Worm (Caenorhabditis elegans) whole organism, L2 larva: ENCODE measurements around the gene F32E10.9.
A peak's percentile ranks its signal among the peaks of the same experiment; 100 is the strongest.

Experiments used
- C34F6.9 ChIP-seq: fragments of 150-350 bp; optimal IDR thresholded peaks from 2 replicates; lab custom pipeline; 2014; ENCODE audit warnings: missing biosample characterization, missing genetic modification characterization
- F13H6.1 ChIP-seq: sonication (generic microtip); optimal IDR thresholded peaks from 2 replicates; lab custom pipeline; 2016; ENCODE audit warnings: missing genetic modification characterization, missing compliant biosample characterization
- R02D3.7 ChIP-seq: fragments of 150-350 bp; optimal IDR thresholded peaks from 2 replicates; lab custom pipeline; 2014; ENCODE audit warnings: missing biosample characterization, missing genetic modification characterization
- ZK546.5 ChIP-seq: sonication (generic microtip); optimal IDR thresholded peaks from 2 replicates; lab custom pipeline; 2017; ENCODE audit warnings: missing biosample characterization, missing genetic modification characterization
- alr-1 ChIP-seq: fragments of 150-350 bp; optimal IDR thresholded peaks from 2 replicates; lab custom pipeline; 2014; ENCODE audit warnings: missing biosample characterization, missing genetic modification characterization
- aly-2 ChIP-seq: fragments of 150-350 bp; optimal IDR thresholded peaks from 2 replicates; lab custom pipeline; 2014; ENCODE audit warnings: missing biosample characterization, missing genetic modification characterization
- ama-1 ChIP-seq: fragments of 150-350 bp; optimal IDR thresholded peaks from 2 replicates; lab custom pipeline; 2018; ENCODE audit warnings: inconsistent platforms
- blmp-1 ChIP-seq: sonication (generic microtip); optimal IDR thresholded peaks from 2 replicates; lab custom pipeline; 2017; ENCODE audit warnings: missing genetic modification characterization, mild to moderate bottlenecking, missing compliant biosample characterization, antibody characterized with exemption, moderate library complexity; ENCODE audit not compliant: insufficient read depth
- ceh-16 ChIP-seq: fragments of 150-350 bp; optimal IDR thresholded peaks from 2 replicates; lab custom pipeline; 2014; ENCODE audit warnings: missing biosample characterization, missing genetic modification characterization
- ceh-82 ChIP-seq: fragments of 150-350 bp; optimal IDR thresholded peaks from 2 replicates; lab custom pipeline; 2014; ENCODE audit warnings: missing biosample characterization, missing genetic modification characterization
- crh-2 ChIP-seq: sonication (generic microtip); optimal IDR thresholded peaks from 2 replicates; lab custom pipeline; 2017; ENCODE audit warnings: missing biosample characterization, missing genetic modification characterization
- dmd-4 ChIP-seq: sonication (generic microtip); optimal IDR thresholded peaks from 2 replicates; lab custom pipeline; 2017; ENCODE audit warnings: missing biosample characterization, missing genetic modification characterization
- egl-27 ChIP-seq: sonication (generic microtip); optimal IDR thresholded peaks from 3 replicates; lab custom pipeline; 2017; ENCODE audit warnings: missing biosample characterization, missing genetic modification reagents, missing genetic modification characterization
- elt-3 ChIP-seq: sonication (generic microtip); optimal IDR thresholded peaks from 2 replicates; lab custom pipeline; 2017; ENCODE audit warnings: missing biosample characterization, missing genetic modification characterization
- fos-1 ChIP-seq: fragments of 150-350 bp; optimal IDR thresholded peaks from 2 replicates; lab custom pipeline; 2014; ENCODE audit warnings: missing biosample characterization, missing genetic modification characterization
- lin-11 ChIP-seq: fragments of 150-350 bp; sonication (generic microtip); optimal IDR thresholded peaks from 2 replicates; lab custom pipeline; 2014; ENCODE audit warnings: missing biosample characterization, missing genetic modification characterization, inconsistent platforms, mixed read lengths
- lin-13 ChIP-seq: fragments of 150-350 bp; optimal IDR thresholded peaks from 2 replicates; lab custom pipeline; 2014; ENCODE audit warnings: missing biosample characterization, missing genetic modification reagents, missing genetic modification characterization
- lin-39 ChIP-seq: fragments of 150-350 bp; optimal IDR thresholded peaks from 2 replicates; lab custom pipeline; 2014; ENCODE audit warnings: missing biosample characterization, missing genetic modification reagents, missing genetic modification characterization
- lsy-2 ChIP-seq, 2 experiments: fragments of 150-350 bp in 1 of 2; sonication (generic microtip) in 1 of 2; optimal IDR thresholded peaks; 2 replicates each; lab custom pipeline; 2014 to 2017; ENCODE audit warnings: missing biosample characterization in 2 of 2, missing genetic modification characterization in 2 of 2
- mbf-1 ChIP-seq: sonication (generic microtip); optimal IDR thresholded peaks from 2 replicates; lab custom pipeline; 2017; ENCODE audit warnings: missing biosample characterization, missing genetic modification characterization
- mdl-1 ChIP-seq, 2 experiments: fragments of 150-350 bp in 1 of 2; sonication (generic microtip) in 1 of 2; optimal IDR thresholded peaks; 2 replicates each; lab custom pipeline; 2017; ENCODE audit warnings: missing biosample characterization in 2 of 2, missing genetic modification characterization in 2 of 2
- nhr-10 ChIP-seq: sonication (generic microtip); optimal IDR thresholded peaks from 2 replicates; lab custom pipeline; 2017; ENCODE audit warnings: missing biosample characterization, missing genetic modification characterization
- nhr-12 ChIP-seq: fragments of 150-350 bp; optimal IDR thresholded peaks from 2 replicates; lab custom pipeline; 2014; ENCODE audit warnings: missing biosample characterization, missing genetic modification characterization
- nhr-129 ChIP-seq: fragments of 150-350 bp; optimal IDR thresholded peaks from 2 replicates; lab custom pipeline; 2014; ENCODE audit warnings: missing biosample characterization, missing genetic modification characterization
- nhr-21 ChIP-seq: fragments of 150-350 bp; optimal IDR thresholded peaks from 2 replicates; lab custom pipeline; 2014; ENCODE audit warnings: missing biosample characterization, missing genetic modification characterization
- nhr-23 ChIP-seq: fragments of 150-350 bp; optimal IDR thresholded peaks from 2 replicates; lab custom pipeline; 2014; ENCODE audit warnings: missing biosample characterization, missing genetic modification reagents, missing genetic modification characterization
- nhr-237 ChIP-seq: fragments of 150-350 bp; optimal IDR thresholded peaks from 2 replicates; lab custom pipeline; 2014; ENCODE audit warnings: missing biosample characterization, missing genetic modification characterization
- nhr-25 ChIP-seq: fragments of 150-350 bp; sonication (generic microtip); optimal IDR thresholded peaks from 3 replicates; lab custom pipeline; 2014; ENCODE audit warnings: missing biosample characterization, missing genetic modification characterization
- nhr-6 ChIP-seq: fragments of 150-350 bp; optimal IDR thresholded peaks from 2 replicates; lab custom pipeline; 2014; ENCODE audit warnings: missing biosample characterization, missing genetic modification characterization
- skn-1 ChIP-seq: sonication (generic microtip); optimal IDR thresholded peaks from 2 replicates; lab custom pipeline; 2017; ENCODE audit warnings: missing biosample characterization, missing genetic modification characterization
- sma-3 ChIP-seq: sonication (generic microtip); optimal IDR thresholded peaks from 2 replicates; lab custom pipeline; 2016; ENCODE audit warnings: missing genetic modification reagents, missing genetic modification characterization, missing compliant biosample characterization
- sma-9 ChIP-seq, 2 experiments: fragments of 150-350 bp in 1 of 2; sonication (generic microtip) in 1 of 2; optimal IDR thresholded peaks; 2 replicates each; lab custom pipeline; 2014 to 2016; ENCODE audit warnings: missing genetic modification characterization in 2 of 2, mild to moderate bottlenecking in 1 of 2, missing biosample characterization in 1 of 2, missing compliant biosample characterization in 1 of 2, missing genetic modification reagents in 1 of 2, moderate library complexity in 1 of 2
- snpc-4 ChIP-seq: fragments of 150-350 bp; optimal IDR thresholded peaks from 2 replicates; lab custom pipeline; 2014; ENCODE audit warnings: missing biosample characterization, missing genetic modification characterization
- unc-39 ChIP-seq: fragments of 150-350 bp; optimal IDR thresholded peaks from 2 replicates; lab custom pipeline; 2014; ENCODE audit warnings: missing biosample characterization, missing genetic modification characterization
- unc-55 ChIP-seq: fragments of 150-350 bp; sonication (generic microtip); optimal IDR thresholded peaks from 3 replicates; lab custom pipeline; 2014; ENCODE audit warnings: missing biosample characterization, missing genetic modification reagents, missing genetic modification characterization
- unc-62 ChIP-seq: fragments of 150-350 bp; optimal IDR thresholded peaks from 2 replicates; lab custom pipeline; 2014; ENCODE audit warnings: missing biosample characterization, missing genetic modification reagents, missing genetic modification characterization
- zag-1 ChIP-seq: fragments of 150-350 bp; optimal IDR thresholded peaks from 2 replicates; lab custom pipeline; 2014; ENCODE audit warnings: missing biosample characterization, missing genetic modification characterization
- ztf-1 ChIP-seq: fragments of 200-800 bp; sonication (Bioruptor generic); conservative IDR thresholded peaks from 2 replicates; pipeline ENCODE4 v1.3.6; 2022; ENCODE audit warnings: missing genetic modification characterization, missing compliant biosample characterization
- ztf-11 ChIP-seq: sonication (generic microtip); optimal IDR thresholded peaks from 2 replicates; lab custom pipeline; 2017; ENCODE audit warnings: missing biosample characterization, missing genetic modification characterization
- ztf-4 ChIP-seq: fragments of 150-350 bp; optimal IDR thresholded peaks from 2 replicates; lab custom pipeline; 2014; ENCODE audit warnings: missing biosample characterization, missing genetic modification characterization

Gene F32E10.9

DNA sequence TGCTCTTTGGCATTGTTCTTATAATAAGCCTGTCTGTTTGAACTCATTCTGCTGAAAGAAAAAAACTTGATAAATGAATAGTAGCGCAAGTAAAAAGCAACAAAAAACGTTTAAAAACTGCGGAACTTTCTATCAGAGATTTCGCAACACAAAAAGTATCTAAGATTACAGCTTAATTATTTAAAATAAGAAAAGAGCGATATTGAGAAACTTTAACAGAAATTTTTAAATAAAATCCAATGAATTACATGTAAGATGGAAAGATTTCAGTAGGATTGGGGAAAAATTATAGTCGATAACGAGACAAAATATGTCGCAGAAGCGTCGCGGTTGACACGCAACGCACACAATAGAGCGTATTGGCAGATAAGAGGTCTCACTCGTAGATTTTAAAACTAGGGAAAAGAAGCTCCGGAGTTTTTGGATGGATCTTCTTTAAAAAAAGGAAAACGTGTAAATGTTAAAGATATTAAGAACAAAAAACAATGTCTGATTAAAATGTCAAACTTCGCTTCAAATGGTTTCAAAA lies 2.1 kb downstream of the F32E10.9 start, which contains the start of gene ima-3 (continued):
- TF ChIP-seq sma-9 (GFP tag; optimal IDR thresholded peaks at IDR 0.05; lab: Kevin White, UChicago) (no peak), sma-9 (tag; optimal IDR thresholded peaks at IDR 0.05; lab: Kevin White, UChicago) (no peak), nhr-12 (tag; lab: Kevin White, UChicago) (no peak)

DNA sequence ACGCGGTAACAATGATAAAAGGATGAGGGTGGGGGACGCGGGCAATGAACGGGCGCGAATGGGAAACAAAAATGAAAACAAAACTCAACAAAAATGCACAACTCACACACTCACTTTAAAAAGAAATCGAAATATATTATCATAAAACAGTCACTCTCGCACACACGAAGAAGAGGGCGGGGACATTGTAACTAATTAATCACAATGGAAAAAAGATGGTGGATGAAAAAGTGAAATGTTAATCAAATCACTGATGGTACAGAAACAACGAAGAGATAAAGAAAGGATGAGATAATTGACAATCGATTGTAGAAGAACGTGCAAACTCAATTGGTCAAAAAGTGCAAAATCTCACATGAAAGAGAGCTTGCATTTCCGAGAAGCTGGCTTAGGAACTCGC lies 4.5 kb downstream of the F32E10.9 start:
- TF ChIP-seq sma-3 (no peak), lin-11 (tag; lab: Kevin White, UChicago) (no peak), unc-39 (tag; lab: Kevin White, UChicago) (no peak), lsy-2 (tag; optimal IDR thresholded peaks at IDR 0.05; lab: Kevin White, UChicago) (no peak), C34F6.9 (tag; lab: Kevin White, UChicago) (no peak), nhr-237 (tag; lab: Kevin White, UChicago) (no peak), ceh-16 (tag; lab: Kevin White, UChicago) (no peak), egl-27 (no peak), nhr-23 (tag; lab: Kevin White, UChicago) (no peak), zag-1 (tag; lab: Kevin White, UChicago) (no peak), F13H6.1 (tag; lab: Kevin White, UChicago) (no peak), ZK546.5 (tag; lab: Kevin White, UChicago) (no peak), mdl-1 (tag; optimal IDR thresholded peaks at IDR 0.05; lab: Kevin White, UChicago) (no peak)
- TF ChIP-seq, all 48 proteins: peak for 0

DNA sequence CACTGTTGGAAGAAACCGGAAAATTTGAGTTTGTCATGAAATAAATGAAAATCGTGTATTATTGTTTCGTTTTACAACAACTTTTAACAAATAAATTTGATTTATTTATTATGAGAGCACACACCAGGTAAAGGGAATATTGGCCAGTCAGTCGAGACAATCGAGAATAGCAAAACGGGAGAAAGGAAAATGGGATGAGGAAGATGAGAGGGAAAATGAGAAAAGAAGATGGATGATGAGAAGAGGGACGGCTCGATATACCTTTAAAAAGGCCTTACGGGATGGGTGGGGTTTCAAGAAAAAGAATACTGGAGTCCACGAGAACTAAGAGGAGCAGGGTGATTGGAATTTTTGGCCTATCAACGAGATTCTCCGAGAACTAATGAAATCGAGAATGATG lies 5.1 kb downstream of the F32E10.9 start:
- TF ChIP-seq lin-11 (tag; lab: Kevin White, UChicago) (no peak), nhr-23 (tag; lab: Kevin White, UChicago) (no peak), egl-27 (no peak), ama-1 (no peak), ztf-1 (GFP tag; lab: Robert Waterston, UW) (no peak), crh-2 (no peak), ceh-16 (tag; lab: Kevin White, UChicago) (no peak), ztf-11 (no peak), nhr-12 (tag; lab: Kevin White, UChicago) (no peak), elt-3 (tag; lab: Kevin White, UChicago) (no peak), lin-13 (GFP tag; lab: Kevin White, UChicago) (no peak), aly-2 (tag; lab: Kevin White, UChicago) (no peak), snpc-4 (tag; lab: Kevin White, UChicago) (no peak), mdl-1 (tag; optimal IDR thresholded peaks at IDR 0.05; lab: Kevin White, UChicago) (no peak), nhr-21 (tag; lab: Kevin White, UChicago) (no peak), R02D3.7 (tag; lab: Kevin White, UChicago) (no peak)

DNA sequence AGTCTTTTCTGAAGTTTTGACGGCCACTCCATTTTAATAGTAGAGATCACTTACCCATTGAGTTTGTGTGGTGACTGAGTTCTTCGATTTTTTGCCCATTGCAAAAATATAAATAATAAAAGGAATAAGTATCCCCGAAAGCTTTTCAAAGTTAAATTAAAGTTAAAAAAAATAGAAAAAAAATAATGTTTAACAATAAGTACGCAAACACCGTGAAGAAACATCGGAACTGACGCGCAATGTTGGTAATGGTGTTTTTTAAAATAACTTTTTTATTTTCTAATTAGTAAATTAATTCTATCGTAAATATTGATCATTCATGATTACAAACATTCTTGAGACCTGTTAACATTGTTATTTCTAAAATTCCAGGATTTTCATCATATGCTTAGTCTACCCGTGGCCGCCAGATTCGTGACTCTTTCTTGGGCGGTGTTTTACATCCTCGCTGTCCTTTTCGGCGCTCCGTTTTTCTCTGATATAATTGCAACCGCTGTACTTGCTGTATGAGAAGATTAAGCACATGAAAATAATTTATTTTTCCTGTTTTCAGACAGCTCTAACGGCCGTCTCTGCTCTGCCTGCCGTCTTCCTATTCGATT lies 7.4 kb downstream of the F32E10.9 start, which contains the start of the genes F49E8.7, F49E8.8 and nprl-2:
Gene F49E8.7 (minus strand): TSS at position 101 of the 602 bp plus-strand sequence.
Gene F49E8.8 (plus strand): TSS at position 373 of the 602 bp plus-strand sequence.
Gene nprl-2 (plus strand): TSS at position 552 of the 602 bp plus-strand sequence.
- TF ChIP-seq C34F6.9 (tag; lab: Kevin White, UChicago) = peak; percentile 7
- TF ChIP-seq ceh-82 (tag; lab: Kevin White, UChicago) = no peak

DNA sequence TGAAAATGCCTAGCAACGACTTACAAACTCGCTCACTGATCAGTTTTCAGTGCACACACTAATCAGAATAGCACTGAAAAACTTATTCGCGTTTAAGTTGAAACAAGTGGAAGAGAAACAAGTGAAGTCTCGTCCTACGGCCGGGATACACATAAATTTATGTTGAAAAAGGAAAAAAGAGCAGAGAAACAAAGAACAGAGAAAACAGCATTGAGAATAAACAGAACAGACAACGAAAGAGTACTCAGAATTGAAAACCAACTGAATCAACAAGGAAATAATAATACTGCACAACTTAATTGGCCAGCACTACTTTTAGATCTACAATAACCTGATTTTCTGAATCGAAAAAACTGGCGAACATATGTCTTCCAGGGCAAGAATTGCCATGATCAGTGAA lies 9.4 kb downstream of the F32E10.9 start, which contains the start of gene F49E8.6:
Gene F49E8.6 (minus strand): TSS at position 317 of the 400 bp plus-strand sequence.
- no peak for TF ChIP-seq nhr-10
- no peak for TF ChIP-seq zag-1 (tag; lab: Kevin White, UChicago)
- no peak for TF ChIP-seq elt-3 (tag; lab: Kevin White, UChicago)
- TF ChIP-seq unc-55 = peak; percentile 53
- TF ChIP-seq snpc-4 (tag; lab: Kevin White, UChicago) = no peak
- no peak for TF ChIP-seq unc-39 (tag; lab: Kevin White, UChicago)
- TF ChIP-seq crh-2 = no peak
- TF ChIP-seq nhr-6 = no peak
- no peak for TF ChIP-seq nhr-129
- no peak for TF ChIP-seq blmp-1 (tag; lab: Kevin White, UChicago)
- TF ChIP-seq nhr-237 (tag; lab: Kevin White, UChicago) = no peak
- TF ChIP-seq unc-62 = no peak
- no peak for TF ChIP-seq sma-3
- TF ChIP-seq mdl-1 (tag; optimal IDR thresholded peaks at IDR 0.05; lab: Kevin White, UChicago) = no peak
- no peak for TF ChIP-seq skn-1
- TF ChIP-seq nhr-12 (tag; lab: Kevin White, UChicago) = no peak
- peak; percentile 43 for TF ChIP-seq C34F6.9 (tag; lab: Kevin White, UChicago)
- TF ChIP-seq lin-13 (GFP tag; lab: Kevin White, UChicago) = no peak
- TF ChIP-seq lsy-2 (tag; optimal IDR thresholded peaks at IDR 0.05; lab: Kevin White, UChicago) = peak in 1 of 2 experiments; percentile 4
- TF ChIP-seq lin-11 (tag; lab: Kevin White, UChicago) = no peak
- no peak for TF ChIP-seq fos-1 (tag; lab: Kevin White, UChicago)
- no peak for TF ChIP-seq ztf-11
- no peak for TF ChIP-seq ceh-82 (tag; lab: Kevin White, UChicago)
- no peak for TF ChIP-seq lin-39 (tag; lab: Kevin White, UChicago)
- no peak for TF ChIP-seq dmd-4
- TF ChIP-seq nhr-25 = no peak
- TF ChIP-seq nhr-23 (tag; lab: Kevin White, UChicago) = no peak
- TF ChIP-seq mbf-1 (tag; lab: Kevin White, UChicago) = no peak
- TF ChIP-seq alr-1 = no peak
- no peak for TF ChIP-seq F13H6.1 (tag; lab: Kevin White, UChicago)
- no peak for TF ChIP-seq ztf-4
- no peak for TF ChIP-seq ztf-1 (GFP tag; lab: Robert Waterston, UW)
- TF ChIP-seq nhr-21 (tag; lab: Kevin White, UChicago) = peak; percentile 2
